Fruit fly (Drosophila melanogaster): ENCODE data around the gene ogre.
A peak's percentile ranks its signal among the peaks of the same experiment; 100 is the strongest.

The ogre gene

DNA sequence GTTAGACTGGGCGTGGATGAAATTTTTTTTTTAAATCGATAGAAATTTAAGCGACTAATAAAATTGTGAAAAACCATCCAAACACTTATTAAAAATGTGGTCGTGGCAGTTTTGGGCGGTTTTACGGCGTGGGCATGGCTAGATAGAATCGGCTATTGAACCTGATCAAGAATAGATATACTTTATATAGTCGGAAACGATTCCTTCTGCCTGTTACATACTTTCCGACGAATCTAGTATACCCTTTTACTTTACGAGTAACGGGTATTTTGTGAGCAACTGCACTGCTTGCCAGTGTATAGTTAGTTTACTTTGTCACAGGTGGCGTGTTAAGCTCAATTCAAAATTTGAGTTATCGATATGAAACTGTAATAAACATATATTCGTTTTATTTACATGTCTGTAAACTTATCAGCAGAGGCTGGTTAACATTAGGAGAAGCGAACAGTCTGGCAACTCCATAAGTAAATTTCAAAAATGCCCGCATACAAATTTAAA, 23.9 kb upstream of the ogre start (continued):
- TF ChIP-seq pfk (GFP tag; optimal IDR thresholded peaks at IDR 0.05) (no peak), CG34224 (GFP tag; IDR thresholded peaks at IDR 0.05; ENCODE audit: partially characterized antibody) (peak; percentile 69), da (GFP tag; optimal IDR thresholded peaks at IDR 0.05) (no peak), Nf-YA (GFP tag; IDR thresholded peaks at IDR 0.05) (peak; percentile 35; the same call in 1 of the 2 replicates), Dbx (GFP tag; IDR thresholded peaks at IDR 0.05) (peak; percentile 57; the same call in 1 of the 3 replicates), Atf-2 (GFP tag; optimal IDR thresholded peaks at IDR 0.05) (no peak), Dfd (GFP tag; optimal IDR thresholded peaks at IDR 0.05) (no peak), Optix (GFP tag; IDR thresholded peaks at IDR 0.05) (no peak), dpn (GFP tag; optimal IDR thresholded peaks at IDR 0.05) (peak; percentile 47 to 79), phol (tag; optimal IDR thresholded peaks at IDR 0.05) (peak; percentile 19), h (optimal IDR thresholded peaks at IDR 0.05) (no peak), luna (GFP tag; optimal IDR thresholded peaks at IDR 0.05) (peak; percentile 4), tgo (GFP tag; IDR thresholded peaks at IDR 0.05) (peak; percentile 43; the same call in 2 of the 3 replicates), Asciz (GFP tag; optimal IDR thresholded peaks at IDR 0.05) (peak; percentile 9), zfh1 (GFP tag; IDR thresholded peaks at IDR 0.05) (peak; percentile 66; the same call in 2 of the 3 replicates), CG8765 (GFP tag; IDR thresholded peaks at IDR 0.05) (no peak), CG10274 (GFP tag; optimal IDR thresholded peaks at IDR 0.05) (no peak), zfh2 (GFP tag; optimal IDR thresholded peaks at IDR 0.05) (peak; percentile 27), cad (GFP tag; optimal IDR thresholded peaks at IDR 0.05) (no peak), tna (GFP tag; IDR thresholded peaks at IDR 0.05; ENCODE audit: partially characterized antibody) (peak; percentile 58; the same call in 1 of the 2 replicates), Ravus (GFP tag; IDR thresholded peaks at IDR 0.05) (no peak), Scr (GFP tag; IDR thresholded peaks at IDR 0.05; ENCODE audit: partially characterized antibody) (peak; percentile 67), dysf (GFP tag; IDR thresholded peaks at IDR 0.05) (peak; percentile 57; the same call in 2 of the 3 replicates), CG3995 (GFP tag; optimal IDR thresholded peaks at IDR 0.05) (no peak), Dad (GFP tag; optimal IDR thresholded peaks at IDR 0.05) (peak; percentile 54), hkb (optimal IDR thresholded peaks at IDR 0.05) (no peak), hkb (GFP tag; IDR thresholded peaks at IDR 0.05) (peak; percentile 74), amos (GFP tag; IDR thresholded peaks at IDR 0.05; ENCODE audit: partially characterized antibody) (peak; percentile 80), CG13775 (GFP tag; optimal IDR thresholded peaks at IDR 0.05) (peak; percentile 11), MESR4 (GFP tag; optimal IDR thresholded peaks at IDR 0.05) (peak; percentile 21), eve (GFP tag; optimal IDR thresholded peaks at IDR 0.05) (no peak), dan (GFP tag; IDR thresholded peaks at IDR 0.05) (no peak), CG10366 (GFP tag; IDR thresholded peaks at IDR 0.05) (peak; percentile 10; the same call in 1 of the 2 replicates), CG14014 (GFP tag; IDR thresholded peaks at IDR 0.05) (peak; percentile 52; the same call in 1 of the 2 replicates), Hr3 (GFP tag; optimal IDR thresholded peaks at IDR 0.05) (peak; percentile 10), odd (GFP tag; optimal IDR thresholded peaks at IDR 0.05) (no peak), CG1233 (GFP tag; optimal IDR thresholded peaks at IDR 0.05) (peak; percentile 18), CG15269 (tag; optimal IDR thresholded peaks at IDR 0.05) (peak; percentile 47), gro (GFP tag; optimal IDR thresholded peaks at IDR 0.05) (peak; percentile 89), NFAT (GFP tag; IDR thresholded peaks at IDR 0.05) (peak; percentile 58; the same call in 1 of the 2 replicates), CG2116 (GFP tag; optimal IDR thresholded peaks at IDR 0.05) (peak; percentile 36), hth (optimal IDR thresholded peaks at IDR 0.05) (no peak), CG17186 (GFP tag; optimal IDR thresholded peaks at IDR 0.05) (peak; percentile 63), chn (GFP tag; optimal IDR thresholded peaks at IDR 0.05) (peak; percentile 31), grn (GFP tag; optimal IDR thresholded peaks at IDR 0.05) (no peak), cwo (GFP tag; optimal IDR thresholded peaks at IDR 0.05) (peak; percentile 17), her (GFP tag; optimal IDR thresholded peaks at IDR 0.05) (peak; percentile 21), CG5953 (GFP tag; IDR thresholded peaks at IDR 0.05) (no peak), CG18262 (tag; optimal IDR thresholded peaks at IDR 0.05) (peak; percentile 38), ac (GFP tag; optimal IDR thresholded peaks at IDR 0.05) (no peak), Hr39 (optimal IDR thresholded peaks at IDR 0.05) (no peak), toy (GFP tag; IDR thresholded peaks at IDR 0.05) (no peak)

All from whole organism, embryonic.